Fruit fly (Drosophila melanogaster): ENCODE measurements around the gene CG43094.

The CG43094 gene

dm6 chr3R:22757117-22757516, 13.7 kb downstream of the CG43094 start:
- TF ChIP-seq CrebA (GFP tag; optimal IDR thresholded peaks at IDR 0.05; ENCODE audit: borderline replicate concordance): no peak

dm6 chr3R:22756289-22756688, 14.5 kb downstream of the CG43094 start:
- TF ChIP-seq Rel (GFP tag; optimal IDR thresholded peaks at IDR 0.05) (no peak), Rel (tag; optimal IDR thresholded peaks at IDR 0.05) (peak; percentile 51), HLH106 (tag; optimal IDR thresholded peaks at IDR 0.05) (no peak)

- TF ChIP-seq dl (GFP tag; optimal IDR thresholded peaks at IDR 0.05; ENCODE audit: insufficient read depth in 1 of 2, partially characterized antibody in 2 of 2) (peak in 1 of 2 experiments; percentile 8), Dif (GFP tag; optimal IDR thresholded peaks at IDR 0.05; ENCODE audit: partially characterized antibody) (no peak)
Observed at dm6 chr3R:22755187-22755777, 15.5 kb downstream of the CG43094 start.

dm6 chr3R:22753895-22754774, 16.7 kb downstream of the CG43094 start:
- no peak for TF ChIP-seq N (GFP tag; optimal IDR thresholded peaks at IDR 0.05)
- peak in 1 of 2 experiments; percentile 53 for TF ChIP-seq dl (GFP tag; optimal IDR thresholded peaks at IDR 0.05; ENCODE audit: insufficient read depth in 1 of 2, partially characterized antibody in 2 of 2)
- peak; percentile 22 for TF ChIP-seq h (GFP tag; optimal IDR thresholded peaks at IDR 0.05)
- TF ChIP-seq lola (GFP tag; optimal IDR thresholded peaks at IDR 0.05): no peak
- TF ChIP-seq rgr (GFP tag; optimal IDR thresholded peaks at IDR 0.05): peak; percentile 19
- peak; percentile 22 for TF ChIP-seq sv (GFP tag; optimal IDR thresholded peaks at IDR 0.05)
- TF ChIP-seq Hr78 (GFP tag; optimal IDR thresholded peaks at IDR 0.05): no peak
- peak; percentile 62 for TF ChIP-seq Dif (GFP tag; optimal IDR thresholded peaks at IDR 0.05; ENCODE audit: partially characterized antibody)
- TF ChIP-seq foxo (GFP tag; optimal IDR thresholded peaks at IDR 0.05): peak in 1 of 2 experiments; percentile 33
- peak; percentile 5 for TF ChIP-seq ey (GFP tag; optimal IDR thresholded peaks at IDR 0.05)
- TF ChIP-seq Rel (GFP tag; optimal IDR thresholded peaks at IDR 0.05): no peak
- TF ChIP-seq Rel (tag; optimal IDR thresholded peaks at IDR 0.05): peak; percentile 83
- TF ChIP-seq Sp1 (GFP tag; optimal IDR thresholded peaks at IDR 0.05): no peak
- TF ChIP-seq br (GFP tag; optimal IDR thresholded peaks at IDR 0.05): no peak
- TF ChIP-seq tai (GFP tag; optimal IDR thresholded peaks at IDR 0.05): no peak
- TF ChIP-seq usp (GFP tag; optimal IDR thresholded peaks at IDR 0.05): no peak
- TF ChIP-seq Hnf4 (GFP tag; optimal IDR thresholded peaks at IDR 0.05): no peak
- peak; percentile 6 for TF ChIP-seq fru (GFP tag; optimal IDR thresholded peaks at IDR 0.05)

- TF ChIP-seq CG32264 (GFP tag; optimal IDR thresholded peaks at IDR 0.05) (no peak), dl (GFP tag; optimal IDR thresholded peaks at IDR 0.05; ENCODE audit: insufficient read depth in 1 of 2, partially characterized antibody in 2 of 2) (no peak), br (GFP tag; optimal IDR thresholded peaks at IDR 0.05) (no peak), Dfd (GFP tag; optimal IDR thresholded peaks at IDR 0.05) (no peak), pan (optimal IDR thresholded peaks at IDR 0.05) (no peak), Rel (GFP tag; optimal IDR thresholded peaks at IDR 0.05) (no peak), Rel (tag; optimal IDR thresholded peaks at IDR 0.05) (peak; percentile 33), CrebA (GFP tag; optimal IDR thresholded peaks at IDR 0.05; ENCODE audit: borderline replicate concordance) (no peak), Hr83 (GFP tag; optimal IDR thresholded peaks at IDR 0.05; ENCODE audit: poor library complexity, severe bottlenecking) (peak; percentile 6)
Observed at dm6 chr3R:22753600-22753894, 17.2 kb downstream of the CG43094 start.

dm6 chr3R:22752929-22753328, 17.9 kb downstream of the CG43094 start:
- TF ChIP-seq rgr (GFP tag; optimal IDR thresholded peaks at IDR 0.05) (no peak), sage (GFP tag; optimal IDR thresholded peaks at IDR 0.05) (no peak), GATAd (GFP tag; optimal IDR thresholded peaks at IDR 0.05) (no peak), brk (GFP tag; optimal IDR thresholded peaks at IDR 0.05) (no peak), Hr78 (GFP tag; optimal IDR thresholded peaks at IDR 0.05) (no peak), tai (GFP tag; optimal IDR thresholded peaks at IDR 0.05) (no peak), N (GFP tag; optimal IDR thresholded peaks at IDR 0.05) (no peak), foxo (GFP tag; optimal IDR thresholded peaks at IDR 0.05) (no peak), Vsx2 (GFP tag; optimal IDR thresholded peaks at IDR 0.05; ENCODE audit: partially characterized antibody) (no peak)
